Fruit fly (Drosophila melanogaster) whole organism, embryonic: ENCODE measurements around the gene CG31077.

Experiments used
- Atf6 ChIP-seq: fragments of 200-800 bp; sonication (Bioruptor generic); IDR thresholded peaks from 2 replicates; pipeline ENCODE4 v1.3.6; 2022; ENCODE audit warnings: missing biosample characterization, missing genetic modification characterization
- CG10147 ChIP-seq: fragments of 200-800 bp; sonication (Bioruptor generic); optimal IDR thresholded peaks from 2 replicates; lab custom pipeline; 2019; ENCODE audit warnings: missing biosample characterization, mild to moderate bottlenecking, missing genetic modification characterization, moderate library complexity
- CG10267 ChIP-seq: fragments of 200-800 bp; sonication (Bioruptor generic); optimal IDR thresholded peaks from 2 replicates; lab custom pipeline; 2018; ENCODE audit warnings: missing biosample characterization, mild to moderate bottlenecking, missing genetic modification characterization, moderate library complexity
- CG10979 ChIP-seq: fragments of 200-800 bp; sonication (Bioruptor generic); optimal IDR thresholded peaks from 2 replicates; lab custom pipeline; 2018; ENCODE audit warnings: missing biosample characterization, mild to moderate bottlenecking, missing genetic modification characterization, moderate library complexity
- CG11247 ChIP-seq: fragments of 200-800 bp; sonication (Bioruptor generic); IDR thresholded peaks from 2 replicates; pipeline ENCODE4 v1.3.6; 2022; ENCODE audit warnings: missing biosample characterization, missing genetic modification characterization
- CG11456 ChIP-seq: fragments of 200-800 bp; sonication (Bioruptor generic); IDR thresholded peaks from 3 replicates; pipeline ENCODE4 v1.3.6; 2022; ENCODE audit warnings: missing biosample characterization, missing genetic modification characterization
- CG11504 ChIP-seq: fragments of 200-800 bp; sonication (Bioruptor generic); optimal IDR thresholded peaks from 3 replicates; lab custom pipeline; 2019; ENCODE audit warnings: missing biosample characterization, mild to moderate bottlenecking, missing genetic modification characterization, moderate library complexity
- CG11696 ChIP-seq: fragments of 200-800 bp; sonication (Bioruptor generic); IDR thresholded peaks from 2 replicates; pipeline ENCODE4 v1.3.6; 2022; ENCODE audit warnings: missing biosample characterization, missing genetic modification characterization
- CG13287 ChIP-seq: fragments of 200-800 bp; sonication (Bioruptor generic); IDR thresholded peaks from 2 replicates; pipeline ENCODE4 v1.3.6; 2022; ENCODE audit warnings: missing biosample characterization, missing genetic modification characterization; ENCODE audit not compliant: partially characterized antibody
- CG13296 ChIP-seq: fragments of 200-800 bp; sonication (Bioruptor generic); optimal IDR thresholded peaks from 3 replicates; lab custom pipeline; 2018; ENCODE audit warnings: missing biosample characterization, mild to moderate bottlenecking, missing genetic modification characterization
- CG13424 ChIP-seq: fragments of 200-800 bp; sonication (Bioruptor generic); optimal IDR thresholded peaks from 2 replicates; lab custom pipeline; 2019; ENCODE audit warnings: missing biosample characterization, mild to moderate bottlenecking, missing genetic modification characterization, moderate library complexity
- CG17328 ChIP-seq: fragments of 200-800 bp; sonication (Bioruptor generic); IDR thresholded peaks from 2 replicates; pipeline ENCODE4 v1.3.6; 2022; ENCODE audit warnings: missing biosample characterization, missing genetic modification characterization
- CG17829 ChIP-seq: fragments of 200-800 bp; optimal IDR thresholded peaks from 2 replicates; lab custom pipeline; 2019; ENCODE audit warnings: missing biosample characterization, mild to moderate bottlenecking, missing genetic modification characterization, moderate library complexity
- CG1792 ChIP-seq: fragments of 200-800 bp; sonication (Bioruptor generic); optimal IDR thresholded peaks from 2 replicates; lab custom pipeline; 2016; ENCODE audit warnings: missing biosample characterization, missing genetic modification characterization
- CG1832 ChIP-seq: fragments of 200-800 bp; sonication (Bioruptor generic); optimal IDR thresholded peaks from 2 replicates; lab custom pipeline; 2017; ENCODE audit warnings: missing biosample characterization, mild to moderate bottlenecking, missing genetic modification characterization, inconsistent platforms
- CG2199 ChIP-seq: fragments of 200-800 bp; sonication (Bioruptor generic); IDR thresholded peaks from 3 replicates; pipeline ENCODE4 v1.3.6; 2022; ENCODE audit warnings: missing biosample characterization, missing genetic modification characterization
- CG2889 ChIP-seq: fragments of 200-800 bp; sonication (Bioruptor generic); IDR thresholded peaks from 3 replicates; pipeline ENCODE4 v1.3.6; 2022; ENCODE audit warnings: missing biosample characterization, missing genetic modification characterization
- CG30403 ChIP-seq: fragments of 200-800 bp; sonication (Bioruptor generic); optimal IDR thresholded peaks from 3 replicates; lab custom pipeline; 2016; ENCODE audit warnings: missing biosample characterization, missing genetic modification characterization
- CG43689 ChIP-seq: fragments of 200-800 bp; sonication (Bioruptor generic); IDR thresholded peaks from 2 replicates; pipeline ENCODE4 v1.3.6; 2022; ENCODE audit warnings: missing biosample characterization, missing genetic modification characterization
- CG4404 ChIP-seq: fragments of 200-800 bp; sonication (Bioruptor generic); IDR thresholded peaks from 2 replicates; pipeline ENCODE4 v1.3.6; 2022; ENCODE audit warnings: missing biosample characterization, missing genetic modification characterization
- CG4617 ChIP-seq: fragments of 200-800 bp; sonication (Bioruptor generic); optimal IDR thresholded peaks from 3 replicates; lab custom pipeline; 2016; ENCODE audit warnings: missing biosample characterization, missing genetic modification characterization, borderline replicate concordance
- CG4707 ChIP-seq: fragments of 200-800 bp; sonication (Bioruptor generic); optimal IDR thresholded peaks from 2 replicates; lab custom pipeline; 2018; ENCODE audit warnings: missing biosample characterization, mild to moderate bottlenecking, missing genetic modification characterization, moderate library complexity
- CG6765 ChIP-seq: fragments of 200-800 bp; sonication (Bioruptor generic); optimal IDR thresholded peaks from 3 replicates; lab custom pipeline; 2017; ENCODE audit warnings: missing biosample characterization, mild to moderate bottlenecking, missing genetic modification characterization
- CG9215 ChIP-seq: fragments of 200-800 bp; sonication (Bioruptor generic); IDR thresholded peaks from 2 replicates; pipeline ENCODE4 v1.3.6; 2022; ENCODE audit warnings: missing biosample characterization, missing genetic modification characterization
- CG9437 ChIP-seq: fragments of 200-800 bp; sonication (Bioruptor generic); optimal IDR thresholded peaks from 2 replicates; lab custom pipeline; 2018; ENCODE audit warnings: missing biosample characterization, mild to moderate bottlenecking, missing genetic modification characterization
- Dbx ChIP-seq: fragments of 200-800 bp; sonication (Bioruptor generic); IDR thresholded peaks from 3 replicates; pipeline ENCODE4 v1.3.6; 2022; ENCODE audit warnings: missing biosample characterization, missing genetic modification characterization
- Hmr ChIP-seq: fragments of 200-800 bp; sonication (Bioruptor generic); optimal IDR thresholded peaks from 3 replicates; lab custom pipeline; 2017; ENCODE audit warnings: mild to moderate bottlenecking, missing biosample characterization, missing genetic modification reagents, missing genetic modification characterization
- Max ChIP-seq: fragments of 200-800 bp; sonication (Bioruptor generic); optimal IDR thresholded peaks from 2 replicates; lab custom pipeline; 2016; ENCODE audit warnings: missing biosample characterization, mild to moderate bottlenecking, missing genetic modification characterization
- Meics ChIP-seq: fragments of 200-800 bp; sonication (Bioruptor generic); optimal IDR thresholded peaks from 2 replicates; lab custom pipeline; 2017; ENCODE audit warnings: missing biosample characterization, mild to moderate bottlenecking, missing genetic modification characterization
- Mes4 ChIP-seq: fragments of 200-800 bp; sonication (Bioruptor generic); optimal IDR thresholded peaks from 2 replicates; lab custom pipeline; 2016; ENCODE audit warnings: missing biosample characterization, missing genetic modification characterization
- Optix ChIP-seq: fragments of 200-800 bp; sonication (Bioruptor generic); IDR thresholded peaks from 3 replicates; pipeline ENCODE4 v1.3.6; 2022; ENCODE audit warnings: missing biosample characterization, missing genetic modification characterization
- Pdp1 ChIP-seq, 2 experiments: fragments of 200-800 bp; sonication (Bioruptor generic); optimal IDR thresholded peaks; 3 replicates each; lab custom pipeline; 2016; ENCODE audit warnings: missing biosample characterization in 2 of 2, missing genetic modification characterization in 2 of 2, mild to moderate bottlenecking in 1 of 2, moderate library complexity in 1 of 2
- Usf ChIP-seq: fragments of 200-800 bp; sonication (Bioruptor generic); optimal IDR thresholded peaks from 2 replicates; lab custom pipeline; 2017; ENCODE audit warnings: missing genotype, missing biosample characterization, missing genetic modification characterization
- Xrp1 ChIP-seq: fragments of 200-800 bp; sonication (Bioruptor generic); IDR thresholded peaks from 2 replicates; pipeline ENCODE4 v1.3.6; 2022; ENCODE audit warnings: missing biosample characterization, missing genetic modification characterization
- cwo ChIP-seq: fragments of 200-800 bp; sonication (Bioruptor generic); optimal IDR thresholded peaks from 3 replicates; lab custom pipeline; 2017; ENCODE audit warnings: missing biosample characterization, missing genetic modification characterization, mild to moderate bottlenecking, moderate library complexity, missing genetic modification reagents
- dmrt99B ChIP-seq: fragments of 200-800 bp; sonication (Bioruptor generic); optimal IDR thresholded peaks from 2 replicates; lab custom pipeline; 2018; ENCODE audit warnings: missing biosample characterization, mild to moderate bottlenecking, missing genetic modification characterization, moderate library complexity
- ewg ChIP-seq: fragments of 200-800 bp; sonication (Bioruptor generic); optimal IDR thresholded peaks from 3 replicates; lab custom pipeline; 2017; ENCODE audit warnings: mild to moderate bottlenecking, missing biosample characterization, missing genetic modification reagents, missing genetic modification characterization
- fd96Cb ChIP-seq: fragments of 200-800 bp; sonication (Bioruptor generic); optimal IDR thresholded peaks from 2 replicates; lab custom pipeline; 2018; ENCODE audit warnings: missing biosample characterization, mild to moderate bottlenecking, missing genetic modification characterization, moderate library complexity
- ham ChIP-seq: fragments of 200-800 bp; sonication (Bioruptor generic); IDR thresholded peaks from 2 replicates; pipeline ENCODE4 v1.3.6; 2022; ENCODE audit warnings: missing biosample characterization, missing genetic modification characterization
- jumu ChIP-seq: fragments of 200-800 bp; sonication (Bioruptor generic); optimal IDR thresholded peaks from 3 replicates; lab custom pipeline; 2016; ENCODE audit warnings: missing biosample characterization, missing genetic modification characterization
- lbe ChIP-seq: fragments of 200-800 bp; sonication (Bioruptor generic); optimal IDR thresholded peaks from 2 replicates; lab custom pipeline; 2016; ENCODE audit warnings: missing biosample characterization, mild to moderate bottlenecking, missing genetic modification characterization
- mam ChIP-seq: fragments of 200-800 bp; sonication (Bioruptor generic); optimal IDR thresholded peaks from 3 replicates; lab custom pipeline; 2016; ENCODE audit warnings: missing biosample characterization, missing genetic modification characterization
- nau ChIP-seq: fragments of 200-800 bp; sonication (Bioruptor generic); optimal IDR thresholded peaks from 3 replicates; lab custom pipeline; 2017; ENCODE audit warnings: missing biosample characterization, mild to moderate bottlenecking, missing genetic modification characterization, missing genetic modification reagents
- onecut ChIP-seq: fragments of 200-800 bp; sonication (Bioruptor generic); IDR thresholded peaks from 2 replicates; pipeline ENCODE4 v1.3.6; 2022; ENCODE audit warnings: missing biosample characterization, missing genetic modification characterization
- org-1 ChIP-seq: fragments of 200-800 bp; sonication (Bioruptor generic); optimal IDR thresholded peaks from 2 replicates; lab custom pipeline; 2017; ENCODE audit warnings: missing biosample characterization, missing genetic modification characterization
- seq ChIP-seq: fragments of 200-800 bp; sonication (Bioruptor generic); IDR thresholded peaks from 2 replicates; pipeline ENCODE4 v1.3.6; 2022; ENCODE audit warnings: missing biosample characterization, missing genetic modification characterization
- sob ChIP-seq: fragments of 200-800 bp; sonication (Bioruptor generic); IDR thresholded peaks from 2 replicates; pipeline ENCODE4 v1.3.6; 2022; ENCODE audit warnings: missing biosample characterization, missing genetic modification characterization
- unpg ChIP-seq: fragments of 200-800 bp; sonication (Bioruptor generic); optimal IDR thresholded peaks from 3 replicates; lab custom pipeline; 2018; ENCODE audit warnings: missing biosample characterization, mild to moderate bottlenecking, missing genetic modification characterization, moderate library complexity
- z ChIP-seq: fragments of 200-800 bp; sonication (Bioruptor generic); IDR thresholded peaks from 3 replicates; pipeline ENCODE4 v1.3.6; 2022; ENCODE audit warnings: missing biosample characterization, missing genetic modification characterization
- zfh2 ChIP-seq: fragments of 200-800 bp; sonication (Bioruptor generic); optimal IDR thresholded peaks from 2 replicates; lab custom pipeline; 2016; ENCODE audit warnings: missing biosample characterization, missing genetic modification characterization

Gene CG31077

dm6 chr3R:26988412-26988981 lies 11.1 kb upstream of the CG31077 start, which contains the start of gene CG31075 (continued):
- TF ChIP-seq Optix (GFP tag; lab: Robert Waterston, UW) (no peak), CG43689 (peak; percentile 30; the same call in 1 of the 2 replicates), CG4617 (GFP tag; lab: Kevin White, UChicago) (no peak), CG10147 (peak; percentile 63), CG9437 (GFP tag; lab: Kevin White, UChicago) (no peak), Hmr (peak; percentile 76), CG2889 (GFP tag; lab: Robert Waterston, UW) (0 out of 3 replicates have a peak, but pooled peaks have one; percentile 4), unpg (GFP tag; lab: Kevin White, UChicago) (peak; percentile 52), CG1832 (GFP tag; lab: Kevin White, UChicago) (no peak), CG13424 (tag; lab: Kevin White, UChicago) (peak; percentile 15), CG11696 (GFP tag; lab: Robert Waterston, UW) (no peak), CG4404 (GFP tag; lab: Robert Waterston, UW) (no peak), Xrp1 (GFP tag; lab: Robert Waterston, UW) (peak; percentile 55), CG13287 (GFP tag; lab: Robert Waterston, UW) (no peak; the same call in 1 of the 2 replicates), fd96Cb (no peak), Pdp1 (GFP tag; optimal IDR thresholded peaks at IDR 0.05; lab: Kevin White, UChicago) (peak in 1 of 2 experiments; percentile 2), CG9215 (GFP tag; lab: Robert Waterston, UW) (peak; percentile 55), Usf (peak; percentile 3), jumu (GFP tag; lab: Kevin White, UChicago) (no peak), Max (GFP tag; lab: Kevin White, UChicago) (peak; percentile 54), ham (no peak), Dbx (peak; percentile 91), sob (GFP tag; lab: Robert Waterston, UW) (peak; percentile 50; the same call in 1 of the 2 replicates), cwo (peak; percentile 63), nau (GFP tag; lab: Kevin White, UChicago) (peak; percentile 7), CG4707 (GFP tag; lab: Kevin White, UChicago) (peak; percentile 93), zfh2 (peak; percentile 63), Atf6 (GFP tag; lab: Robert Waterston, UW) (peak; percentile 77), CG11247 (GFP tag; lab: Robert Waterston, UW) (peak; percentile 25; the same call in 1 of the 2 replicates), CG11456 (GFP tag; lab: Robert Waterston, UW) (0 out of 3 replicates have a peak, but pooled peaks have one; percentile 23), CG30403 (GFP tag; lab: Kevin White, UChicago) (peak; percentile 63), CG13296 (GFP tag; lab: Kevin White, UChicago) (peak; percentile 15), CG2199 (GFP tag; lab: Robert Waterston, UW) (peak; percentile 46; the same call in 1 of the 3 replicates), CG6765 (peak; percentile 23), Meics (peak; percentile 61), Mes4 (GFP tag; lab: Kevin White, UChicago) (no peak), onecut (GFP tag; lab: Robert Waterston, UW) (peak; percentile 79), z (no peak), ewg (GFP tag; lab: Kevin White, UChicago) (no peak), CG10979 (tag; lab: Kevin White, UChicago) (peak; percentile 15), lbe (GFP tag; lab: Kevin White, UChicago) (peak; percentile 88), CG17829 (tag; lab: Kevin White, UChicago) (no peak), CG1792 (GFP tag; lab: Kevin White, UChicago) (no peak), org-1 (peak; percentile 20), CG11504 (tag; lab: Kevin White, UChicago) (peak; percentile 70), CG17328 (GFP tag; lab: Robert Waterston, UW) (peak; percentile 58), dmrt99B (tag; lab: Kevin White, UChicago) (peak; percentile 53), mam (peak; percentile 32), CG10267 (tag; lab: Kevin White, UChicago) (peak; percentile 16), seq (GFP tag; lab: Robert Waterston, UW) (peak; percentile 53)
